Worm (Caenorhabditis elegans): ENCODE data around the gene ints-11.

DNA sequence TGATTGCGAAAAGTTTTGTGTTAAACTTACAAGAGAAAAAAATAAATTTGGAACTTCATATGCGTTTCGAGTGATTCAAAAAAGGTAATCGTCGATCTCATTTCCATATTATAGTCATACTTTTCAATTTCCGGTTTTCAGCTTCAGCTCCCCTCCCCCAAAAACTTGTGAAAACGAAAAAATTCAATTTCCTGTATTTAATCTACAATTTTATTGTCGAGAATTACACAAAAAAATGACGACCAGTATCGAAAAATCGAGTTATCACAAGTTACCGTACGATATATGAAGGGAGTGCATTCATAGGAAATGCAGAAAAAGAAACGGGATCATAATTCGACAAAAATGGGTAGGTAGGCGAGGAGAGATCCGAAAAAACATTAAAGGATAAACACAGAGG, 31.2 kb downstream of the ints-11 start, which contains the start of gene lron-4:
- no peak for TF ChIP-seq klf-2 (GFP tag; conservative IDR thresholded peaks at IDR 0.05)
- TF ChIP-seq flt-1 (GFP tag; IDR thresholded peaks at IDR 0.05) = no peak
- TF ChIP-seq med-1 (GFP tag; optimal IDR thresholded peaks at IDR 0.05; ENCODE audit: insufficient read depth) = no peak
- TF ChIP-seq T22C8.4 (GFP tag; IDR thresholded peaks at IDR 0.05) = no peak
- no peak for TF ChIP-seq ref-1 (GFP tag; conservative IDR thresholded peaks at IDR 0.05)
- no peak for TF ChIP-seq cog-1 (tag; optimal IDR thresholded peaks at IDR 0.05)
- TF ChIP-seq ztf-23 (GFP tag; IDR thresholded peaks at IDR 0.05) = no peak
- no peak for TF ChIP-seq tab-1 (GFP tag; IDR thresholded peaks at IDR 0.05)
- TF ChIP-seq ztf-29 (GFP tag; IDR thresholded peaks at IDR 0.05) = no peak
